Comparison of ENCODE assay signal across 2 worm cellular contexts in genomic region chrX:4153343-4153742, ce11.
TF ChIP-seq lines count a peak whose summit lies in the region.

TSS of gene nck-1 (minus strand) at chrX:4153443.

TF ChIP-seq in whole organism, L1 larva, 84 proteins besides CTCF, POLR2A, EP300 and RAD21:
- TF ChIP-seq dpl-1 (GFP tag; optimal IDR thresholded peaks at IDR 0.05; lab: Kevin White, UChicago) (no peak), mab-9 (GFP tag; IDR thresholded peaks at IDR 0.05; lab: Robert Waterston, UW) (no peak), sup-37 (GFP tag; optimal IDR thresholded peaks at IDR 0.05; lab: Kevin White, UChicago) (no peak), blmp-1 (tag; optimal IDR thresholded peaks at IDR 0.05; lab: Kevin White, UChicago) (peak; percentile 28), unc-98 (GFP tag; IDR thresholded peaks at IDR 0.05; lab: Robert Waterston, UW) (no peak), nhr-85 (tag; lab: Kevin White, UChicago) (peak; percentile 53)

TF ChIP-seq in whole organism, L3 larva, 47 proteins besides CTCF, POLR2A, EP300 and RAD21:
- TF ChIP-seq egl-5 (tag; optimal IDR thresholded peaks at IDR 0.05; lab: Kevin White, UChicago): peak; percentile 21
- no peak for TF ChIP-seq lsy-12 (tag; optimal IDR thresholded peaks at IDR 0.05; lab: Kevin White, UChicago)
